Worm (Caenorhabditis elegans) whole organism, mixed stage, embryonic: ENCODE measurements around the gene F26G1.15.

Experiments
- bed-3 ChIP-seq: fragments of 200-800 bp; sonication (Bioruptor generic); optimal IDR thresholded peaks from 3 replicates; lab custom pipeline; 2018; ENCODE audit warnings: mild to moderate bottlenecking, missing genetic modification characterization, moderate library complexity, missing compliant biosample characterization
- blmp-1 ChIP-seq: fragments of 150-350 bp; optimal IDR thresholded peaks from 2 replicates; lab custom pipeline; 2014; ENCODE audit warnings: missing biosample characterization, missing genetic modification characterization
- ceh-39 ChIP-seq: fragments of 150-350 bp; optimal IDR thresholded peaks from 2 replicates; lab custom pipeline; 2014; ENCODE audit warnings: missing biosample characterization, missing genetic modification characterization
- ceh-83 ChIP-seq: fragments of 200-800 bp; sonication (Bioruptor generic); optimal IDR thresholded peaks from 2 replicates; lab custom pipeline; 2018; ENCODE audit warnings: mild to moderate bottlenecking, missing genetic modification characterization, missing compliant biosample characterization
- ces-1 ChIP-seq: fragments of 150-350 bp; optimal IDR thresholded peaks from 2 replicates; lab custom pipeline; 2014; ENCODE audit warnings: missing biosample characterization, missing genetic modification reagents, missing genetic modification characterization
- cnd-1 ChIP-seq: fragments of 200-800 bp; sonication (Bioruptor generic); optimal IDR thresholded peaks from 2 replicates; lab custom pipeline; 2018; ENCODE audit warnings: mild to moderate bottlenecking, missing genetic modification characterization, missing compliant biosample characterization
- drap-1 ChIP-seq: fragments of 200-800 bp; sonication (Bioruptor generic); optimal IDR thresholded peaks from 3 replicates; lab custom pipeline; 2018; ENCODE audit warnings: mild to moderate bottlenecking, missing genetic modification characterization, missing compliant biosample characterization
- elt-1 ChIP-seq: sonication (generic microtip); optimal IDR thresholded peaks from 2 replicates; lab custom pipeline; 2017; ENCODE audit warnings: missing genetic modification characterization, mild to moderate bottlenecking, missing compliant biosample characterization, antibody characterized with exemption, moderate library complexity, borderline replicate concordance; ENCODE audit not compliant: insufficient read depth
- elt-3 ChIP-seq: fragments of 150-350 bp; optimal IDR thresholded peaks from 2 replicates; lab custom pipeline; 2014; ENCODE audit warnings: missing biosample characterization, missing genetic modification characterization
- flh-1 ChIP-seq: fragments of 200-800 bp; sonication (Bioruptor generic); optimal IDR thresholded peaks from 2 replicates; lab custom pipeline; 2018; ENCODE audit warnings: mild to moderate bottlenecking, missing genetic modification characterization, moderate library complexity, missing compliant biosample characterization
- lin-13 ChIP-seq: fragments of 150-350 bp; optimal IDR thresholded peaks from 2 replicates; lab custom pipeline; 2014; ENCODE audit warnings: missing biosample characterization, missing genetic modification characterization
- lin-32 ChIP-seq: fragments of 200-800 bp; sonication (Bioruptor generic); optimal IDR thresholded peaks from 2 replicates; lab custom pipeline; 2018; ENCODE audit warnings: mild to moderate bottlenecking, missing genetic modification characterization, missing compliant biosample characterization
- lsy-2 ChIP-seq: fragments of 150-350 bp; optimal IDR thresholded peaks from 2 replicates; lab custom pipeline; 2014; ENCODE audit warnings: missing biosample characterization, missing genetic modification characterization
- mab-5 ChIP-seq: fragments of 150-350 bp; optimal IDR thresholded peaks from 2 replicates; lab custom pipeline; 2014; ENCODE audit warnings: missing biosample characterization, missing genetic modification characterization
- mep-1 ChIP-seq: fragments of 150-350 bp; optimal IDR thresholded peaks from 2 replicates; lab custom pipeline; 2017; ENCODE audit warnings: missing biosample characterization, missing genetic modification reagents, missing genetic modification characterization, inconsistent platforms
- mls-2 ChIP-seq: sonication (generic microtip); optimal IDR thresholded peaks from 2 replicates; lab custom pipeline; 2016; ENCODE audit warnings: mild to moderate bottlenecking, missing genetic modification characterization, moderate library complexity, missing compliant biosample characterization
- nhr-12 ChIP-seq: fragments of 150-350 bp; optimal IDR thresholded peaks from 2 replicates; lab custom pipeline; 2014; ENCODE audit warnings: missing biosample characterization, missing genetic modification characterization
- nhr-2 ChIP-seq: fragments of 150-350 bp; optimal IDR thresholded peaks from 2 replicates; lab custom pipeline; 2014; ENCODE audit warnings: missing biosample characterization, missing genetic modification characterization
- nhr-237 ChIP-seq: fragments of 150-350 bp; optimal IDR thresholded peaks from 2 replicates; lab custom pipeline; 2014; ENCODE audit warnings: missing biosample characterization, missing genetic modification characterization
- nhr-28 ChIP-seq: fragments of 150-350 bp; optimal IDR thresholded peaks from 2 replicates; lab custom pipeline; 2014; ENCODE audit warnings: missing biosample characterization, missing genetic modification characterization
- nhr-76 ChIP-seq: sonication (generic microtip); optimal IDR thresholded peaks from 2 replicates; lab custom pipeline; 2017; ENCODE audit warnings: missing biosample characterization, missing genetic modification characterization
- pha-4 ChIP-seq: fragments of 150-350 bp; optimal IDR thresholded peaks from 2 replicates; lab custom pipeline; 2018; ENCODE audit warnings: missing biosample characterization, missing genetic modification reagents, missing genetic modification characterization
- snpc-4 ChIP-seq: fragments of 150-350 bp; optimal IDR thresholded peaks from 2 replicates; lab custom pipeline; 2014; ENCODE audit warnings: missing biosample characterization, missing genetic modification characterization
- sptf-1 ChIP-seq: sonication (generic microtip); optimal IDR thresholded peaks from 2 replicates; lab custom pipeline; 2017; ENCODE audit warnings: mild to moderate bottlenecking, missing genetic modification characterization, moderate library complexity, missing compliant biosample characterization
- tbx-8 ChIP-seq: fragments of 200-800 bp; sonication (Bioruptor generic); optimal IDR thresholded peaks from 2 replicates; lab custom pipeline; 2018; ENCODE audit warnings: mild to moderate bottlenecking, missing genetic modification characterization, moderate library complexity, missing compliant biosample characterization
- unc-120 ChIP-seq: sonication (generic microtip); optimal IDR thresholded peaks from 2 replicates; lab custom pipeline; 2017; ENCODE audit warnings: missing genetic modification characterization, missing compliant biosample characterization; ENCODE audit not compliant: poor library complexity, severe bottlenecking
- unc-39 ChIP-seq: fragments of 150-350 bp; optimal IDR thresholded peaks from 2 replicates; lab custom pipeline; 2014; ENCODE audit warnings: missing biosample characterization, missing genetic modification characterization
- zip-8 ChIP-seq: fragments of 150-350 bp; optimal IDR thresholded peaks from 2 replicates; lab custom pipeline; 2014; ENCODE audit warnings: missing biosample characterization, missing genetic modification characterization

The F26G1.15 gene

ce11 chrII:4758462-4758861 lies 31.6 kb upstream of the F26G1.15 start, which contains the start of gene F26G1.3:
F26G1.3 (plus strand) TSS chrII:4758762.
- no peak for TF ChIP-seq nhr-28 (tag; lab: Kevin White, UChicago)
- TF ChIP-seq nhr-237 (tag; lab: Kevin White, UChicago) = no peak
- no peak for TF ChIP-seq unc-120 (tag; lab: Kevin White, UChicago)
- TF ChIP-seq lin-32 (GFP tag; lab: Kevin White, UChicago) = no peak
- no peak for TF ChIP-seq unc-39 (tag; lab: Kevin White, UChicago)
- TF ChIP-seq lsy-2 (tag; lab: Kevin White, UChicago) = no peak
- no peak for TF ChIP-seq sptf-1 (tag; lab: Kevin White, UChicago)

- TF ChIP-seq ceh-39 (tag; lab: Kevin White, UChicago) (no peak), tbx-8 (no peak), flh-1 (GFP tag; lab: Kevin White, UChicago) (no peak), mls-2 (tag; lab: Kevin White, UChicago) (no peak), lin-13 (no peak), nhr-76 (tag; lab: Kevin White, UChicago) (no peak), nhr-28 (tag; lab: Kevin White, UChicago) (no peak), elt-1 (tag; lab: Kevin White, UChicago) (no peak), ceh-83 (GFP tag; lab: Kevin White, UChicago) (no peak), unc-39 (tag; lab: Kevin White, UChicago) (no peak), blmp-1 (tag; lab: Kevin White, UChicago) (no peak), nhr-237 (tag; lab: Kevin White, UChicago) (no peak), ces-1 (GFP tag; lab: Kevin White, UChicago) (no peak)
Observed at ce11 chrII:4759835-4760234, 30.3 kb upstream of the F26G1.15 start.

ce11 chrII:4761020-4761419 lies 29.1 kb upstream of the F26G1.15 start:
- no peak for TF ChIP-seq lsy-2 (tag; lab: Kevin White, UChicago)

ce11 chrII:4762574-4763285 lies 27.4 kb upstream of the F26G1.15 start, which contains the start of gene F26G1.2:
F26G1.2 (plus strand) TSS chrII:4763081.
- TF ChIP-seq ceh-83 (GFP tag; lab: Kevin White, UChicago) (no peak), lin-32 (GFP tag; lab: Kevin White, UChicago) (no peak), nhr-76 (tag; lab: Kevin White, UChicago) (no peak), elt-1 (tag; lab: Kevin White, UChicago) (no peak), ceh-39 (tag; lab: Kevin White, UChicago) (no peak), nhr-2 (tag; lab: Kevin White, UChicago) (no peak), tbx-8 (no peak), mep-1 (tag; lab: Kevin White, UChicago) (no peak), elt-3 (tag; lab: Kevin White, UChicago) (no peak)

ce11 chrII:4766284-4766683 lies 23.8 kb upstream of the F26G1.15 start, which contains the start of gene ttm-2:
ttm-2 (minus strand) TSS chrII:4766384.
- TF ChIP-seq snpc-4 (tag; lab: Kevin White, UChicago) (no peak), elt-3 (tag; lab: Kevin White, UChicago) (no peak), drap-1 (GFP tag; lab: Kevin White, UChicago) (no peak), tbx-8 (no peak), nhr-12 (tag; lab: Kevin White, UChicago) (no peak), cnd-1 (tag; lab: Kevin White, UChicago) (no peak), nhr-76 (tag; lab: Kevin White, UChicago) (no peak), mab-5 (tag; lab: Kevin White, UChicago) (no peak), zip-8 (tag; lab: Kevin White, UChicago) (no peak), bed-3 (GFP tag; lab: Kevin White, UChicago) (no peak), ceh-83 (GFP tag; lab: Kevin White, UChicago) (no peak), elt-1 (tag; lab: Kevin White, UChicago) (no peak), pha-4 (tag; lab: Kevin White, UChicago) (no peak), lin-13 (no peak), unc-39 (tag; lab: Kevin White, UChicago) (no peak), mls-2 (tag; lab: Kevin White, UChicago) (no peak), nhr-237 (tag; lab: Kevin White, UChicago) (no peak), nhr-28 (tag; lab: Kevin White, UChicago) (no peak)
